Worm (Caenorhabditis elegans): Measurements from ENCODE around the gene ncx-2.

ncx-2 gene

ce11 chrV:5271487-5271886 lies 32.0 kb upstream of the ncx-2 start:
- TF ChIP-seq lin-13 (GFP tag; optimal IDR thresholded peaks at IDR 0.05), result no peak
- peak in 1 of 2 experiments; percentile 93 for TF ChIP-seq unc-62 (GFP tag; optimal IDR thresholded peaks at IDR 0.05 in 1 of 2)
- no peak for TF ChIP-seq unc-62 (tag; optimal IDR thresholded peaks at IDR 0.05)
- TF ChIP-seq ces-1 (GFP tag; optimal IDR thresholded peaks at IDR 0.05), result no peak
- peak; percentile 89 for TF ChIP-seq tra-1 (GFP tag; IDR thresholded peaks at IDR 0.05)
- TF ChIP-seq nhr-237 (tag; optimal IDR thresholded peaks at IDR 0.05), result no peak
- TF ChIP-seq pha-4 (GFP tag; IDR thresholded peaks at IDR 0.05), result no peak; the same call in 1 of the 2 replicates
- no peak for TF ChIP-seq pha-4 (tag; optimal IDR thresholded peaks at IDR 0.05)
- TF ChIP-seq T20F7.1 (GFP tag; optimal IDR thresholded peaks at IDR 0.05), result no peak
- peak; percentile 21 for TF ChIP-seq rbr-2 (tag; optimal IDR thresholded peaks at IDR 0.05)
- no peak for TF ChIP-seq snpc-4 (tag; optimal IDR thresholded peaks at IDR 0.05)
- peak; percentile 97 for TF ChIP-seq mxl-2 (GFP tag; conservative IDR thresholded peaks at IDR 0.05)
- peak; percentile 31 for TF ChIP-seq mes-2 (tag; optimal IDR thresholded peaks at IDR 0.05; ENCODE audit: poor library complexity, severe bottlenecking)
- TF ChIP-seq egl-27 (tag; optimal IDR thresholded peaks at IDR 0.05), result no peak
- peak; percentile 40; the same call in 1 of the 2 replicates for TF ChIP-seq php-3 (GFP tag; IDR thresholded peaks at IDR 0.05)
- peak; percentile 98 for TF ChIP-seq hlh-11 (tag; optimal IDR thresholded peaks at IDR 0.05)
- no peak for TF ChIP-seq egl-43 (GFP tag; IDR thresholded peaks at IDR 0.05)
- no peak for TF ChIP-seq ceh-82 (tag; optimal IDR thresholded peaks at IDR 0.05)
- no peak for TF ChIP-seq daf-19 (GFP tag; conservative IDR thresholded peaks at IDR 0.05)
- TF ChIP-seq mep-1 (tag; optimal IDR thresholded peaks at IDR 0.05), result peak; percentile 54
- peak; percentile 98 for TF ChIP-seq nhr-48 (tag; optimal IDR thresholded peaks at IDR 0.05)
- TF ChIP-seq nhr-11 (tag; optimal IDR thresholded peaks at IDR 0.05), result peak; percentile 85
- TF ChIP-seq Y48G9A.11 (GFP tag; IDR thresholded peaks at IDR 0.05), result no peak
- TF ChIP-seq duxl-1 (tag; optimal IDR thresholded peaks at IDR 0.05; ENCODE audit: poor library complexity), result peak; percentile 74
- peak in 1 of 2 experiments; percentile 52 for TF ChIP-seq lsy-2 (tag; optimal IDR thresholded peaks at IDR 0.05)
- TF ChIP-seq mdt-29 (GFP tag; IDR thresholded peaks at IDR 0.05), result peak; percentile 46; the same call in 1 of the 2 replicates
- TF ChIP-seq nhr-41 (GFP tag; IDR thresholded peaks at IDR 0.05), result 0 out of 2 replicates have a peak, but pooled peaks have one; percentile 20
- TF ChIP-seq zag-1 (tag; optimal IDR thresholded peaks at IDR 0.05), result no peak
- no peak for TF ChIP-seq F37D6.2 (tag; optimal IDR thresholded peaks at IDR 0.05)
- peak; percentile 92 for TF ChIP-seq mxl-3 (GFP tag; optimal IDR thresholded peaks at IDR 0.05)
- TF ChIP-seq nhr-10 (tag; optimal IDR thresholded peaks at IDR 0.05), result peak; percentile 28
- TF ChIP-seq daf-16 (GFP tag; optimal IDR thresholded peaks at IDR 0.05), result peak; percentile 42 to 80
- TF ChIP-seq daf-16 (tag; optimal IDR thresholded peaks at IDR 0.05), result peak; percentile 76
- TF ChIP-seq daf-8 (GFP tag; IDR thresholded peaks at IDR 0.05), result no peak
- peak; percentile 78 for TF ChIP-seq dve-1 (tag; optimal IDR thresholded peaks at IDR 0.05; ENCODE audit: insufficient read depth)
- no peak for TF ChIP-seq zfp-2 (tag; optimal IDR thresholded peaks at IDR 0.05)
- peak; percentile 50 for TF ChIP-seq lin-38 (GFP tag; IDR thresholded peaks at IDR 0.05)
- TF ChIP-seq R02D3.7 (tag; optimal IDR thresholded peaks at IDR 0.05), result no peak
- TF ChIP-seq jun-1 (tag; optimal IDR thresholded peaks at IDR 0.05), result peak; percentile 33
- no peak for TF ChIP-seq nhr-76 (tag; optimal IDR thresholded peaks at IDR 0.05)
- TF ChIP-seq nhr-28 (tag; optimal IDR thresholded peaks at IDR 0.05), result peak; percentile 85
- no peak for TF ChIP-seq ztf-11 (tag; optimal IDR thresholded peaks at IDR 0.05)
- TF ChIP-seq F10B5.3 (tag; optimal IDR thresholded peaks at IDR 0.05), result no peak
- TF ChIP-seq F44E2.7 (GFP tag; IDR thresholded peaks at IDR 0.05), result no peak
- TF ChIP-seq unc-39 (tag; optimal IDR thresholded peaks at IDR 0.05), result no peak
- no peak for TF ChIP-seq dmd-8 (GFP tag; IDR thresholded peaks at IDR 0.05)
- TF ChIP-seq sdz-12 (GFP tag; optimal IDR thresholded peaks at IDR 0.05), result no peak
- TF ChIP-seq lin-1 (GFP tag; IDR thresholded peaks at IDR 0.05), result peak; percentile 93
- peak; percentile 13 to 82 for TF ChIP-seq hif-1 (tag; optimal IDR thresholded peaks at IDR 0.05)
- TF ChIP-seq zfp-3 (GFP tag; conservative IDR thresholded peaks at IDR 0.05), result no peak
- TF ChIP-seq nhr-25 (tag; optimal IDR thresholded peaks at IDR 0.05; ENCODE audit: borderline replicate concordance, insufficient read depth), result no peak
- TF ChIP-seq set-16 (GFP tag; IDR thresholded peaks at IDR 0.05), result peak; percentile 70
